Worm (Caenorhabditis elegans) whole organism, L1 larva: ENCODE data around the gene cyy-1.

ENCODE experiments used
- C04F5.9 ChIP-seq: sonication (generic microtip); optimal IDR thresholded peaks from 2 replicates; lab custom pipeline; 2016; ENCODE audit warnings: missing genetic modification characterization, missing compliant biosample characterization
- C16A3.4 ChIP-seq: fragments of 150-350 bp; optimal IDR thresholded peaks from 2 replicates; lab custom pipeline; 2014; ENCODE audit warnings: missing biosample characterization, missing genetic modification characterization
- F16B12.6 ChIP-seq: fragments of 150-350 bp; optimal IDR thresholded peaks from 2 replicates; lab custom pipeline; 2014; ENCODE audit warnings: missing biosample characterization, missing genetic modification characterization
- Y116A8C.19 ChIP-seq: sonication (generic microtip); optimal IDR thresholded peaks from 2 replicates; lab custom pipeline; 2016; ENCODE audit warnings: missing compliant biosample characterization, missing genetic modification characterization, borderline replicate concordance
- aha-1 ChIP-seq: fragments of 150-350 bp; optimal IDR thresholded peaks from 2 replicates; lab custom pipeline; 2014; ENCODE audit warnings: missing biosample characterization, missing genetic modification characterization
- alr-1 ChIP-seq: fragments of 200-800 bp; sonication (Bioruptor generic); optimal IDR thresholded peaks from 2 replicates; lab custom pipeline; 2018; ENCODE audit warnings: borderline replicate concordance, mild to moderate bottlenecking, missing genetic modification characterization, missing compliant biosample characterization
- aly-2 ChIP-seq: fragments of 150-350 bp; optimal IDR thresholded peaks from 2 replicates; lab custom pipeline; 2014; ENCODE audit warnings: missing biosample characterization, missing genetic modification characterization
- blmp-1 ChIP-seq: fragments of 150-350 bp; optimal IDR thresholded peaks from 2 replicates; lab custom pipeline; 2014; ENCODE audit warnings: missing biosample characterization, missing genetic modification characterization
- ceh-63 ChIP-seq: fragments of 200-800 bp; sonication (Bioruptor generic); optimal IDR thresholded peaks from 2 replicates; lab custom pipeline; 2018; ENCODE audit warnings: mild to moderate bottlenecking, missing genetic modification characterization, missing compliant biosample characterization
- ceh-8 ChIP-seq: fragments of 200-800 bp; sonication (Bioruptor generic); optimal IDR thresholded peaks from 2 replicates; lab custom pipeline; 2018; ENCODE audit warnings: mild to moderate bottlenecking, missing genetic modification characterization, moderate library complexity, missing compliant biosample characterization
- ceh-82 ChIP-seq, 3 experiments: fragments of 150-350 bp in 1 of 3; sonication (generic microtip) in 2 of 3; optimal IDR thresholded peaks; 2 replicates each; lab custom pipeline; 2014 to 2017; ENCODE audit warnings: missing biosample characterization in 3 of 3, missing genetic modification characterization in 3 of 3
- ceh-88 ChIP-seq: fragments of 200-800 bp; sonication (Bioruptor generic); IDR thresholded peaks from 2 replicates; pipeline ENCODE4 v1.3.6; 2022; ENCODE audit warnings: missing genetic modification characterization, missing compliant biosample characterization
- ceh-90 ChIP-seq: sonication (generic microtip); optimal IDR thresholded peaks from 2 replicates; lab custom pipeline; 2016; ENCODE audit warnings: missing genetic modification characterization, missing compliant biosample characterization
- ces-1 ChIP-seq: fragments of 150-350 bp; optimal IDR thresholded peaks from 2 replicates; lab custom pipeline; 2014; ENCODE audit warnings: missing biosample characterization, missing genetic modification reagents, missing genetic modification characterization
- dsc-1 ChIP-seq: sonication (generic microtip); optimal IDR thresholded peaks from 2 replicates; lab custom pipeline; 2016; ENCODE audit warnings: mild to moderate bottlenecking, missing genetic modification characterization, missing compliant biosample characterization
- efl-1 ChIP-seq, 4 experiments: fragments of 150-350 bp; optimal IDR thresholded peaks in 3 of 4; peaks in 1 of 4; 1 replicate in 1 of 4; 2 replicates in 3 of 4; lab custom pipeline; 2014; ENCODE audit warnings: missing biosample characterization in 2 of 4, missing genetic modification characterization in 2 of 4, missing genetic modification reagents in 2 of 4
- efl-3 ChIP-seq: fragments of 200-800 bp; sonication (Bioruptor generic); optimal IDR thresholded peaks from 2 replicates; lab custom pipeline; 2018; ENCODE audit warnings: mild to moderate bottlenecking, missing genetic modification characterization, missing compliant biosample characterization
- egl-27 ChIP-seq, 2 experiments: fragments of 150-350 bp in 1 of 2; sonication (generic microtip); optimal IDR thresholded peaks; 3 replicates each; lab custom pipeline; 2017 to 2018; ENCODE audit warnings: missing biosample characterization in 2 of 2, missing genetic modification characterization in 2 of 2, missing genetic modification reagents in 2 of 2
- elt-2 ChIP-seq: sonication (generic microtip); optimal IDR thresholded peaks from 2 replicates; lab custom pipeline; 2016; ENCODE audit warnings: missing genetic modification characterization, mild to moderate bottlenecking, inconsistent platforms, missing compliant biosample characterization, missing genetic modification reagents
- elt-3 ChIP-seq, 6 experiments: fragments of 150-350 bp in 1 of 6; sonication (generic microtip); optimal IDR thresholded peaks; 2 replicates each; lab custom pipeline; 2017 to 2018; ENCODE audit warnings: missing biosample characterization in 6 of 6, missing genetic modification characterization in 6 of 6, inconsistent platforms in 1 of 6
- fkh-10 ChIP-seq: sonication (generic microtip); optimal IDR thresholded peaks from 2 replicates; lab custom pipeline; 2017; ENCODE audit warnings: missing biosample characterization, missing genetic modification reagents, missing genetic modification characterization
- fos-1 ChIP-seq: fragments of 150-350 bp; optimal IDR thresholded peaks from 2 replicates; lab custom pipeline; 2014; ENCODE audit warnings: missing biosample characterization, missing genetic modification characterization
- hlh-17 ChIP-seq: fragments of 200-800 bp; sonication (Bioruptor generic); optimal IDR thresholded peaks from 2 replicates; lab custom pipeline; 2018; ENCODE audit warnings: missing genetic modification characterization, mild to moderate bottlenecking, missing compliant biosample characterization, moderate library complexity, borderline replicate concordance
- hlh-4 ChIP-seq: sonication (generic microtip); optimal IDR thresholded peaks from 2 replicates; lab custom pipeline; 2016; ENCODE audit warnings: mild to moderate bottlenecking, missing genetic modification characterization, missing compliant biosample characterization
- isw-1 ChIP-seq: fragments of 200-800 bp; sonication (Bioruptor generic); IDR thresholded peaks from 2 replicates; pipeline ENCODE4 v1.3.6; 2022; ENCODE audit warnings: missing genetic modification characterization, missing compliant biosample characterization
- jun-1 ChIP-seq: fragments of 150-350 bp; optimal IDR thresholded peaks from 2 replicates; lab custom pipeline; 2014; ENCODE audit warnings: missing biosample characterization, missing genetic modification reagents, missing genetic modification characterization
- lin-15B ChIP-seq: fragments of 150-350 bp; sonication (generic microtip); optimal IDR thresholded peaks from 3 replicates; lab custom pipeline; 2014; ENCODE audit warnings: missing biosample characterization, missing genetic modification characterization
- mab-9 ChIP-seq: fragments of 200-800 bp; sonication (Bioruptor generic); IDR thresholded peaks from 2 replicates; pipeline ENCODE4 v1.3.6; 2022; ENCODE audit warnings: missing genetic modification reagents, missing genetic modification characterization, missing compliant biosample characterization
- mdl-1 ChIP-seq, 2 experiments: fragments of 150-350 bp; optimal IDR thresholded peaks; 2 replicates each; lab custom pipeline; 2014 to 2017; ENCODE audit warnings: missing biosample characterization in 2 of 2, missing genetic modification characterization in 2 of 2, inconsistent platforms in 1 of 2
- mef-2 ChIP-seq: fragments of 150-350 bp; optimal IDR thresholded peaks from 2 replicates; lab custom pipeline; 2014; ENCODE audit warnings: missing biosample characterization, missing genetic modification characterization
- nhr-19 ChIP-seq: fragments of 200-800 bp; sonication (Bioruptor generic); conservative IDR thresholded peaks from 2 replicates; pipeline ENCODE4 v1.3.6; 2022; ENCODE audit warnings: missing genetic modification characterization, missing compliant biosample characterization
- nhr-20 ChIP-seq: sonication (generic microtip); optimal IDR thresholded peaks from 2 replicates; lab custom pipeline; 2016; ENCODE audit warnings: mild to moderate bottlenecking, missing genetic modification characterization, missing compliant biosample characterization
- nhr-237 ChIP-seq: fragments of 150-350 bp; optimal IDR thresholded peaks from 2 replicates; lab custom pipeline; 2014; ENCODE audit warnings: missing biosample characterization, missing genetic modification characterization
- nhr-47 ChIP-seq: sonication (generic microtip); optimal IDR thresholded peaks from 2 replicates; lab custom pipeline; 2016; ENCODE audit warnings: mild to moderate bottlenecking, missing genetic modification characterization, moderate library complexity, missing compliant biosample characterization
- nhr-76 ChIP-seq: sonication (generic microtip); optimal IDR thresholded peaks from 2 replicates; lab custom pipeline; 2017; ENCODE audit warnings: missing biosample characterization, missing genetic modification characterization
- nhr-77 ChIP-seq: fragments of 150-350 bp; optimal IDR thresholded peaks from 2 replicates; lab custom pipeline; 2014; ENCODE audit warnings: missing biosample characterization, missing genetic modification characterization
- nhr-90 ChIP-seq: sonication (generic microtip); optimal IDR thresholded peaks from 2 replicates; lab custom pipeline; 2016; ENCODE audit warnings: mild to moderate bottlenecking, missing genetic modification characterization, missing compliant biosample characterization; ENCODE audit not compliant: poor library complexity
- pag-3 ChIP-seq: sonication (generic microtip); optimal IDR thresholded peaks from 2 replicates; lab custom pipeline; 2017; ENCODE audit warnings: missing genetic modification characterization, mild to moderate bottlenecking, missing compliant biosample characterization, antibody characterized with exemption, borderline replicate concordance; ENCODE audit not compliant: insufficient read depth
- rnt-1 ChIP-seq: sonication (generic microtip); optimal IDR thresholded peaks from 2 replicates; lab custom pipeline; 2016; ENCODE audit warnings: mild to moderate bottlenecking, missing genetic modification characterization, moderate library complexity, missing compliant biosample characterization
- snpc-4 ChIP-seq: fragments of 150-350 bp; optimal IDR thresholded peaks from 2 replicates; lab custom pipeline; 2014; ENCODE audit warnings: missing biosample characterization, missing genetic modification characterization
- sox-4 ChIP-seq: sonication (generic microtip); optimal IDR thresholded peaks from 2 replicates; lab custom pipeline; 2016; ENCODE audit warnings: missing genetic modification characterization, missing compliant biosample characterization
- sptf-1 ChIP-seq: fragments of 150-350 bp; optimal IDR thresholded peaks from 2 replicates; lab custom pipeline; 2014; ENCODE audit warnings: missing biosample characterization, missing genetic modification characterization
- swsn-7 ChIP-seq: sonication (generic microtip); optimal IDR thresholded peaks from 2 replicates; lab custom pipeline; 2016; ENCODE audit warnings: missing genetic modification characterization, missing compliant biosample characterization
- tbx-2 ChIP-seq: sonication (generic microtip); optimal IDR thresholded peaks from 2 replicates; lab custom pipeline; 2016; ENCODE audit warnings: missing genetic modification characterization, missing compliant biosample characterization
- tlp-1 ChIP-seq: fragments of 150-350 bp; optimal IDR thresholded peaks from 2 replicates; lab custom pipeline; 2014; ENCODE audit warnings: missing biosample characterization, missing genetic modification characterization
- unc-30 ChIP-seq: sonication (generic microtip); optimal IDR thresholded peaks from 2 replicates; lab custom pipeline; 2017; ENCODE audit warnings: missing biosample characterization, missing genetic modification characterization
- unc-86 ChIP-seq: sonication (generic microtip); optimal IDR thresholded peaks from 2 replicates; lab custom pipeline; 2016; ENCODE audit warnings: missing genetic modification characterization, missing compliant biosample characterization
- vab-15 ChIP-seq: sonication (generic microtip); optimal IDR thresholded peaks from 2 replicates; lab custom pipeline; 2017; ENCODE audit warnings: missing genotype, mild to moderate bottlenecking, missing genetic modification characterization, missing compliant biosample characterization
- ztf-11 ChIP-seq, 2 experiments: sonication (generic microtip); optimal IDR thresholded peaks; 2 replicates each; lab custom pipeline; 2016 to 2017; ENCODE audit warnings: missing genetic modification characterization in 2 of 2, missing biosample characterization in 1 of 2, missing compliant biosample characterization in 1 of 2
- ztf-4 ChIP-seq: fragments of 150-350 bp; optimal IDR thresholded peaks from 2 replicates; lab custom pipeline; 2014; ENCODE audit warnings: missing biosample characterization, missing genetic modification characterization

Gene cyy-1

DNA sequence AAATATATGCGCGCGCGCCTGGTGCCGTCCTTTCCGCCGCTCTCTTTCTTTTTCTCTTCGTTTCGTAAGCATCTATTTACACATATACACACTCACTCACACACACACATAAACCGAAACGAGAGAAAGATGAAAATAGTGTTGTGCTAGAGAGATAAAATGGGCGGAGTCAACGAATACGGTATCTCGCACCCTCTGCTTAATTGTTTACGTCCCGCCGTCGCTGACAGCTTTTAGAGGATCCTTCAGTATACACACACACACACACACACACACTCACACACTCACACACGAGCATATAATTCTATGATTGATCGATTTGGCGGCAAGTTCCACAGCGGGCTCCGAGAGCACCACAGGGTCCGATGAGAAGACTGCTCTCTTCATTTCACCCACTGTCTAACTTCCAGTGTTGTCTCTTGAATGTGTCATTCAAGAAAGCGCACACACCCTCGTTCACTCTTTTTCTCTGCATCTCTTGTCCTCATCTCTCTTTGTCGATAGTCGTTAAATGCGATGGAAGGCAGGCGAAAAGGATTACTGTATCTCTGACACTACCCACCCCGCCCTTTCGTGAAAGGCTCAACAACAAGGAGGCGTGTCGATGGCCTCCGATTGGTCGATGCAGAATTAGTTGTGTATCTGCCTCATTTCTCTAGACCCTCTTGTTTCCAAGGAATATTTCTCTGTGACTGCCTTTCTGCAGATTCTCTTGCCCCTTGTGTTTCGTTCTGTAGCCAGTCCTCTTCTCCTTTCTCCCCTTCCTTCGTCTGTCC, 11.7 kb downstream of the cyy-1 start (continued):
- TF ChIP-seq nhr-76 (tag; lab: Kevin White, UChicago) (peak; percentile 28), egl-27 (tag; optimal IDR thresholded peaks at IDR 0.05; lab: Kevin White, UChicago) (peak; percentile 32 to 77), nhr-20 (peak; percentile 95), F16B12.6 (tag; lab: Kevin White, UChicago) (no peak), ceh-90 (tag; lab: Kevin White, UChicago) (peak; percentile 6), mef-2 (tag; lab: Kevin White, UChicago) (peak; percentile 40), alr-1 (tag; lab: Kevin White, UChicago) (no peak), ceh-63 (peak; percentile 49), sptf-1 (no peak), sox-4 (tag; lab: Kevin White, UChicago) (peak; percentile 37), dsc-1 (tag; lab: Kevin White, UChicago) (peak; percentile 91), hlh-17 (GFP tag; lab: Kevin White, UChicago) (no peak), tbx-2 (tag; lab: Kevin White, UChicago) (peak; percentile 97), Y116A8C.19 (tag; lab: Kevin White, UChicago) (peak; percentile 47), ztf-11 (tag; optimal IDR thresholded peaks at IDR 0.05; lab: Kevin White, UChicago) (peak in 1 of 2 experiments; percentile 84), C16A3.4 (tag; lab: Kevin White, UChicago) (peak; percentile 84), isw-1 (GFP tag; lab: Robert Waterston, UW) (peak; percentile 86), unc-86 (peak; percentile 96), hlh-4 (no peak), ces-1 (GFP tag; lab: Kevin White, UChicago) (no peak), tlp-1 (tag; lab: Kevin White, UChicago) (no peak), elt-3 (tag; optimal IDR thresholded peaks at IDR 0.05; lab: Kevin White, UChicago) (peak in 3 of 6 experiments; percentile 54 to 75 (median 62)), nhr-237 (tag; lab: Kevin White, UChicago) (peak; percentile 88), fos-1 (tag; lab: Kevin White, UChicago) (peak; percentile 89), ceh-8 (GFP tag; lab: Kevin White, UChicago) (peak; percentile 90), blmp-1 (tag; lab: Kevin White, UChicago) (peak; percentile 85), ceh-88 (GFP tag; lab: Robert Waterston, UW) (peak; percentile 65), mab-9 (GFP tag; lab: Robert Waterston, UW) (no peak; the same call in none of the 2 replicates), nhr-90 (tag; lab: Kevin White, UChicago) (peak; percentile 87), efl-1 (optimal IDR thresholded peaks at IDR 0.05; lab: Kevin White, UChicago) (peak; percentile 85 to 87), efl-1 (GFP tag; optimal IDR thresholded peaks at IDR 0.05 in 1 of 2; lab: Kevin White, UChicago) (peak; percentile 53 to 95), unc-30 (tag; lab: Kevin White, UChicago) (no peak), lin-15B (tag; lab: Kevin White, UChicago) (peak; percentile 65), elt-2 (tag; lab: Kevin White, UChicago) (peak; percentile 81), aly-2 (no peak), vab-15 (tag; lab: Kevin White, UChicago) (peak; percentile 51), nhr-77 (tag; lab: Kevin White, UChicago) (peak; percentile 89), aha-1 (tag; lab: Kevin White, UChicago) (peak; percentile 75), efl-3 (GFP tag; lab: Kevin White, UChicago) (no peak), swsn-7 (peak; percentile 96), C04F5.9 (tag; lab: Kevin White, UChicago) (peak; percentile 73), fkh-10 (peak; percentile 89), snpc-4 (peak; percentile 64), pag-3 (tag; lab: Kevin White, UChicago) (no peak), ztf-4 (peak; percentile 97), mdl-1 (tag; optimal IDR thresholded peaks at IDR 0.05; lab: Kevin White, UChicago) (peak; percentile 41 to 89), rnt-1 (tag; lab: Kevin White, UChicago) (peak; percentile 84), ceh-82 (tag; optimal IDR thresholded peaks at IDR 0.05; lab: Kevin White, UChicago) (peak; percentile 72 to 83 (median 79)), nhr-47 (peak; percentile 95), nhr-19 (GFP tag; lab: Robert Waterston, UW) (peak; percentile 91), jun-1 (peak; percentile 87)
